Fruit fly (Drosophila melanogaster): Measurements from ENCODE around the gene Dis3l2.

DNA sequence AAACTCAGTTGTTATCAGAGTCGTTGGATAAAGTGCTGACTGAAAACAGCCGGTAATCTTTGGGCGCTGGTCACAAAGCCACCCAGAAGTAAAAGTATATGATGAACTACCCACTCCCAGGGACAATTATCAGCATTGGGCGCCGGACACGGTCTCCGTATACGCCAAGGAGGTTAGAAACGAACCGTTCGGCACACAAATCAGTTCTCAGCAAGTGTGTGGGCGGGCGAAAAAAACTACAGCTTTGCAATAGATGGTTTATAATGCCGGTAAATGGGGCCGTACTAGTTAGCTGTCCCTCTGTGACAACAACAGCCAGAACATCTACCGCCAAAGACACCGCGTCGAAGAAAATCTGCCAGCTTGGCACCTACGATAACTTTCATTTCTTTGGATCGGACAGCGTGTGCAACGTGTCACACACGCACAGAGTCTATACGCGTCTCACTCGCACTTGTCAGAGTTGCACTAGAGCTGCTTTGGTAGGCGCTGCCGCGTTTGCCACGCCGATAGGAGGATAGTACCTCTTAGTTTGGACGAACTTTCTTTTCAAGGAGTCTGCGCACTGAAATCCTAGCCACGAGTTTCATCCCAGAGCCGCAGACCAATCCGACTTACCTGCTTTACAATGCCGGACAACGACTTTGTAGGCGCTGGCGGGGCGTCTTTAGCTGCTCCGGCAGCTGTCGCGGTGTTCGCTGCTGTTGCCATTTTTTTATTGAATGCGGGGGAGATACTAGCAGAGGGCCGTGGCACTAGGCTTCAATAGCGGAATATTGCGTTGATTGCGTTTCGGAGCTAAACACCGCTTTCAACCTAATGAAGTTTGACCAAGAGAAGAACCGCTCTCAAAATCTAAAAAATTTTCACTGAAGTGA lies 51.2 kb downstream of the Dis3l2 start:
- TF ChIP-seq dsf (GFP tag; optimal IDR thresholded peaks at IDR 0.05; ENCODE audit: borderline replicate concordance) (no peak), sage (GFP tag; optimal IDR thresholded peaks at IDR 0.05) (no peak), usp (GFP tag; optimal IDR thresholded peaks at IDR 0.05) (no peak), GATAd (GFP tag; optimal IDR thresholded peaks at IDR 0.05) (no peak), Myc (optimal IDR thresholded peaks at IDR 0.05) (no peak), pan (optimal IDR thresholded peaks at IDR 0.05) (no peak), lola (GFP tag; optimal IDR thresholded peaks at IDR 0.05) (no peak), sv (GFP tag; optimal IDR thresholded peaks at IDR 0.05) (no peak)
